Worm (Caenorhabditis elegans): ENCODE data around the gene wrt-10.

DNA sequence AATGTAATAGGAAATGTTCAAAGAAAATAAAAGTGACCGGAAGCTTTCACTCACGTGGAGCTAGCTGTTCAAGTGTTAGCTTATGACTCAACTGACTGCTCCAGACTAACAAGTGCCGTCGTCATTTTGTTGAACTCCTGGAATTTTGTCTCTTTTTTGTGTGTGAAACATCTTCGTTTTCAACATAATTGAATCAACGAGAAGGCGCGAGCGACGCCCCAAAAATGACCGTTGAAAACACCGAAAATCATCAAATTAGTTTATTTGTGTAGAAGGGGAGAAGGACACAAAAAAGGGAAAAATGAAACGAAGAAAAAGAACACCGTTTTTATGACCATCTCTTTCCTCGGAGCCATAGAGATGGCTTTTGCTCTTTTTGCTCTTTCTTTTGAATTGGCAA lies 21.1 kb upstream of the wrt-10 start, which contains the start of gene ZK1290.14:
- TF ChIP-seq ceh-13 (GFP tag; optimal IDR thresholded peaks at IDR 0.05) (no peak), ama-1 (optimal IDR thresholded peaks at IDR 0.05) (no peak), hnd-1 (tag; optimal IDR thresholded peaks at IDR 0.05) (no peak), tra-4 (tag; optimal IDR thresholded peaks at IDR 0.05) (no peak), B0310.2 (tag; optimal IDR thresholded peaks at IDR 0.05) (no peak), ceh-36 (tag; optimal IDR thresholded peaks at IDR 0.05) (no peak)

Data from whole organism, early embryonic.